Worm (Caenorhabditis elegans) whole organism, L4 larva: Measurements from ENCODE around the gene F31B9.7.

Experiments
- R02D3.7 ChIP-seq: fragments of 150-350 bp; sonication (generic microtip); optimal IDR thresholded peaks from 3 replicates; lab custom pipeline; 2014; ENCODE audit warnings: missing biosample characterization, missing genetic modification characterization
- ZK337.2 ChIP-seq: fragments of 200-800 bp; sonication (Bioruptor generic); IDR thresholded peaks from 2 replicates; pipeline ENCODE4 v1.3.6; 2022; ENCODE audit warnings: missing genetic modification reagents, missing genetic modification characterization, missing compliant biosample characterization
- fkh-10 ChIP-seq: fragments of 150-350 bp; optimal IDR thresholded peaks from 2 replicates; lab custom pipeline; 2014; ENCODE audit warnings: missing biosample characterization, missing genetic modification reagents, missing genetic modification characterization
- lin-1 ChIP-seq: fragments of 200-800 bp; sonication (Bioruptor generic); IDR thresholded peaks from 2 replicates; pipeline ENCODE4 v1.3.6; 2022; ENCODE audit warnings: missing genetic modification reagents, missing genetic modification characterization, missing compliant biosample characterization
- lsy-2 ChIP-seq, 2 experiments: fragments of 150-350 bp in 1 of 2; sonication (generic microtip) in 1 of 2; optimal IDR thresholded peaks; 2 replicates each; lab custom pipeline; 2014 to 2017; ENCODE audit warnings: missing biosample characterization in 2 of 2, missing genetic modification characterization in 2 of 2
- nhr-76 ChIP-seq: fragments of 150-350 bp; optimal IDR thresholded peaks from 2 replicates; lab custom pipeline; 2014; ENCODE audit warnings: missing biosample characterization, missing genetic modification characterization
- pha-4 ChIP-seq, 2 experiments: fragments of 150-350 bp in 1 of 2; fragments of 200-800 bp in 1 of 2; sonication (Bioruptor generic) in 1 of 2; IDR thresholded peaks in 1 of 2; optimal IDR thresholded peaks in 1 of 2; 2 replicates each; pipeline versions ENCODE4 v1.3.6 to Lab custom; 2014 to 2022; ENCODE audit warnings: missing genetic modification characterization in 2 of 2, missing genetic modification reagents in 2 of 2, missing biosample characterization in 1 of 2, missing compliant biosample characterization in 1 of 2
- sdz-12 ChIP-seq: fragments of 200-800 bp; sonication (Bioruptor generic); optimal IDR thresholded peaks from 2 replicates; lab custom pipeline; 2018; ENCODE audit warnings: mild to moderate bottlenecking, missing genetic modification characterization, missing compliant biosample characterization
- skn-1 ChIP-seq: fragments of 150-350 bp; optimal IDR thresholded peaks from 2 replicates; lab custom pipeline; 2014; ENCODE audit warnings: missing biosample characterization, missing genetic modification characterization

DNA sequence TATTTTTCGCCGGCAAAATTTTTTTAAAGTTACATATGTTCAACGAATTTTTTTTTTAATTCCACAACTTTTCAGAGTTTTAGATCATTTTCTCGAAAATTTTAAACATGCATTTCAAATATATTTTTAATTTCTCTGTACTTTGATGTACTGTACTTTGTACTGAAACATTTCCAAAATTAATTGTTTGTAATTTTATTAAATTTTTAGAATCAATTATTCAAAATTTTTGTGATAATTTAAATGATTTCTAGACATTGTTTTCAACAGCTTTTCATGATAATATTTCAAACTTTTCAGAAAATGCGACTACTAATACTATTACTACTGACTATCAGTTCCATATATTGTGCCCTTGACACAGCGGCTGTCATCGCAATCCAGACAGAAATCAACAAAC is 24.2 kb downstream of the F31B9.7 start, which contains the start of gene mec-5:
- TF ChIP-seq skn-1 (tag; lab: Kevin White, UChicago) (no peak), pha-4 (GFP tag; IDR thresholded peaks at IDR 0.05; lab: Robert Waterston, UW) (no peak), pha-4 (tag; optimal IDR thresholded peaks at IDR 0.05; lab: Kevin White, UChicago) (no peak), nhr-76 (tag; lab: Kevin White, UChicago) (no peak), lin-1 (GFP tag; lab: Robert Waterston, UW) (no peak), sdz-12 (GFP tag; lab: Kevin White, UChicago) (no peak), lsy-2 (tag; optimal IDR thresholded peaks at IDR 0.05; lab: Kevin White, UChicago) (no peak), fkh-10 (GFP tag; lab: Kevin White, UChicago) (no peak), ZK337.2 (GFP tag; lab: Robert Waterston, UW) (no peak), R02D3.7 (no peak)
